Worm (Caenorhabditis elegans) whole organism, L4 larva: Measurements from ENCODE around the gene T04A6.2.

Source experiments
- aha-1 ChIP-seq: fragments of 150-350 bp; peaks from one replicate; lab custom pipeline; 2014; ENCODE audit warnings: missing biosample characterization, missing genetic modification characterization
- fos-1 ChIP-seq: fragments of 150-350 bp; optimal IDR thresholded peaks from 2 replicates; lab custom pipeline; 2014; ENCODE audit warnings: missing biosample characterization, missing genetic modification characterization
- lin-13 ChIP-seq: fragments of 150-350 bp; optimal IDR thresholded peaks from 2 replicates; lab custom pipeline; 2014; ENCODE audit warnings: missing biosample characterization, missing genetic modification reagents, missing genetic modification characterization
- lin-15B ChIP-seq: fragments of 150-350 bp; sonication (generic microtip); optimal IDR thresholded peaks from 3 replicates; lab custom pipeline; 2014; ENCODE audit warnings: missing biosample characterization, missing genetic modification characterization
- mep-1 ChIP-seq: fragments of 150-350 bp; sonication (generic microtip); optimal IDR thresholded peaks from 3 replicates; lab custom pipeline; 2014; ENCODE audit warnings: missing biosample characterization, missing genetic modification characterization
- nhr-10 ChIP-seq: fragments of 150-350 bp; optimal IDR thresholded peaks from 2 replicates; lab custom pipeline; 2014; ENCODE audit warnings: missing biosample characterization, missing genetic modification characterization
- nhr-237 ChIP-seq: sonication (generic microtip); optimal IDR thresholded peaks from 2 replicates; lab custom pipeline; 2017; ENCODE audit warnings: missing biosample characterization, missing genetic modification characterization
- nhr-77 ChIP-seq: fragments of 150-350 bp; optimal IDR thresholded peaks from 2 replicates; lab custom pipeline; 2014; ENCODE audit warnings: missing biosample characterization, missing genetic modification characterization
- pha-4 ChIP-seq, 2 experiments: fragments of 150-350 bp in 1 of 2; fragments of 200-800 bp in 1 of 2; sonication (Bioruptor generic) in 1 of 2; IDR thresholded peaks in 1 of 2; optimal IDR thresholded peaks in 1 of 2; 2 replicates each; pipeline versions ENCODE4 v1.3.6 to Lab custom; 2014 to 2022; ENCODE audit warnings: missing genetic modification characterization in 2 of 2, missing genetic modification reagents in 2 of 2, missing biosample characterization in 1 of 2, missing compliant biosample characterization in 1 of 2
- tra-1 ChIP-seq: fragments of 200-800 bp; sonication (Bioruptor generic); IDR thresholded peaks from 2 replicates; pipeline ENCODE4 v1.3.6; 2022; ENCODE audit warnings: missing genetic modification reagents, missing genetic modification characterization, missing compliant biosample characterization

- TF ChIP-seq pha-4 (GFP tag; IDR thresholded peaks at IDR 0.05; lab: Robert Waterston, UW) (no peak), pha-4 (tag; optimal IDR thresholded peaks at IDR 0.05; lab: Kevin White, UChicago) (no peak), lin-15B (no peak), mep-1 (tag; lab: Kevin White, UChicago) (no peak), nhr-10 (tag; lab: Kevin White, UChicago) (no peak), nhr-237 (no peak), nhr-77 (tag; lab: Kevin White, UChicago) (no peak), lin-13 (GFP tag; lab: Kevin White, UChicago) (no peak), tra-1 (no peak), aha-1 (tag; lab: Kevin White, UChicago) (no peak), fos-1 (tag; lab: Kevin White, UChicago) (no peak)
These were observed 47.3 kb downstream of the T04A6.2 start, which contains the start of gene lido-18 for ce11 chrIII:7661978-7662377.
